Fruit fly (Drosophila melanogaster) whole organism, adult: ENCODE results near the gene CG42824.

Source experiments
- CG14711 ChIP-seq: fragments of 200-800 bp; sonication (Bioruptor generic); optimal IDR thresholded peaks from 2 replicates; lab custom pipeline; 2018; ENCODE audit warnings: missing biosample characterization, mild to moderate bottlenecking, missing genetic modification characterization, moderate library complexity
- CG33017 ChIP-seq: fragments of 200-800 bp; sonication (Bioruptor generic); optimal IDR thresholded peaks from 2 replicates; lab custom pipeline; 2018; ENCODE audit warnings: missing biosample characterization, mild to moderate bottlenecking, missing genetic modification characterization, moderate library complexity
- Clk ChIP-seq: fragments of 200-800 bp; sonication (Bioruptor generic); optimal IDR thresholded peaks from 2 replicates; lab custom pipeline; 2017; ENCODE audit warnings: missing biosample characterization, missing genetic modification characterization
- Crg-1 ChIP-seq: fragments of 200-800 bp; sonication (Bioruptor generic); optimal IDR thresholded peaks from 2 replicates; lab custom pipeline; 2016; ENCODE audit warnings: missing biosample characterization, missing genetic modification characterization

DNA sequence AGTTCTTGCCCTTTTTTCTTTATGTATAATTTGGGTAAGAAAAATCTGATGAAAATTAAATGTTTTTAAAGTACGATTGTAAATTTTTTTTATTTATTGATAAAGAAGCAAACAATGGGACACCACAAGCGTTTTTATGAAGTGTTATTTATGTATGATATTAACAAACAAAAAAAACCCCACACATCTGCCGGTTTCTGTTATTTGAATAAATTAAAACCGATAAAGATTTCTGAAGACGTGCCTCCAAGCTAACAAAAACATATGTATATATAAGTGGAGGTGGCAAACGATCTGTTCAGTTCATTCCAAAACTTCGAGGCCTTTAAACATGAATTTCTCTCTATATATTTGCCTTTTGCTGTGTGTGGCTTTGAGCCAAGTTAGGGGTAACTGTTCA lies 7.3 kb upstream of the CG42824 start, which contains the start of gene CG42822:
- TF ChIP-seq Crg-1 (no peak), CG33017 (tag; lab: Kevin White, UChicago) (no peak), CG14711 (no peak), Clk (GFP tag; lab: Kevin White, UChicago) (no peak)
